Fruit fly (Drosophila melanogaster) whole organism, embryonic: ENCODE data around the gene Fbw5.
A peak's percentile ranks its signal among the peaks of the same experiment; 100 is the strongest.

Experiments used
- C15 ChIP-seq: fragments of 200-800 bp; sonication (Bioruptor generic); IDR thresholded peaks from 3 replicates; pipeline ENCODE4 v1.3.6; 2022; ENCODE audit warnings: missing biosample characterization, missing genetic modification characterization
- CG10979 ChIP-seq: fragments of 200-800 bp; sonication (Bioruptor generic); optimal IDR thresholded peaks from 2 replicates; lab custom pipeline; 2018; ENCODE audit warnings: missing biosample characterization, mild to moderate bottlenecking, missing genetic modification characterization, moderate library complexity
- CG11456 ChIP-seq: fragments of 200-800 bp; sonication (Bioruptor generic); IDR thresholded peaks from 3 replicates; pipeline ENCODE4 v1.3.6; 2022; ENCODE audit warnings: missing biosample characterization, missing genetic modification characterization
- CG13287 ChIP-seq: fragments of 200-800 bp; sonication (Bioruptor generic); IDR thresholded peaks from 2 replicates; pipeline ENCODE4 v1.3.6; 2022; ENCODE audit warnings: missing biosample characterization, missing genetic modification characterization; ENCODE audit not compliant: partially characterized antibody
- CG13894 ChIP-seq: fragments of 200-800 bp; sonication (Bioruptor generic); optimal IDR thresholded peaks from 3 replicates; lab custom pipeline; 2018; ENCODE audit warnings: missing biosample characterization, mild to moderate bottlenecking, missing genetic modification characterization, moderate library complexity
- CG17912 ChIP-seq: fragments of 200-800 bp; sonication (Bioruptor generic); optimal IDR thresholded peaks from 2 replicates; lab custom pipeline; 2018; ENCODE audit warnings: missing biosample characterization, mild to moderate bottlenecking, missing genetic modification characterization
- CG30431 ChIP-seq: fragments of 200-800 bp; sonication (Bioruptor generic); optimal IDR thresholded peaks from 2 replicates; lab custom pipeline; 2017; ENCODE audit warnings: missing biosample characterization, missing genetic modification characterization
- CG3065 ChIP-seq: fragments of 200-800 bp; sonication (Bioruptor generic); optimal IDR thresholded peaks from 2 replicates; lab custom pipeline; 2016; ENCODE audit warnings: missing biosample characterization, missing genetic modification characterization
- CG31365 ChIP-seq: fragments of 200-800 bp; sonication (Bioruptor generic); optimal IDR thresholded peaks from 2 replicates; lab custom pipeline; 2018; ENCODE audit warnings: missing biosample characterization, mild to moderate bottlenecking, missing genetic modification characterization
- CG31388 ChIP-seq: fragments of 200-800 bp; sonication (Bioruptor generic); optimal IDR thresholded peaks from 2 replicates; lab custom pipeline; 2016; ENCODE audit warnings: missing biosample characterization, missing genetic modification characterization
- CG31441 ChIP-seq: fragments of 200-800 bp; sonication (Bioruptor generic); IDR thresholded peaks from 2 replicates; pipeline ENCODE4 v1.3.6; 2022; ENCODE audit warnings: missing biosample characterization, missing genetic modification characterization
- CG3995 ChIP-seq: fragments of 200-800 bp; sonication (Bioruptor generic); optimal IDR thresholded peaks from 3 replicates; lab custom pipeline; 2016; ENCODE audit warnings: missing biosample characterization, missing genetic modification characterization
- CG4282 ChIP-seq: fragments of 200-800 bp; sonication (Bioruptor generic); optimal IDR thresholded peaks from 2 replicates; lab custom pipeline; 2016; ENCODE audit warnings: missing biosample characterization, missing genetic modification characterization
- CG4328 ChIP-seq: fragments of 200-800 bp; sonication (Bioruptor generic); optimal IDR thresholded peaks from 3 replicates; lab custom pipeline; 2017; ENCODE audit warnings: missing biosample characterization, missing genetic modification reagents, missing genetic modification characterization
- CG4360 ChIP-seq: fragments of 200-800 bp; sonication (Bioruptor generic); IDR thresholded peaks from 2 replicates; pipeline ENCODE4 v1.3.6; 2022; ENCODE audit warnings: missing biosample characterization, missing genetic modification characterization
- CG9609 ChIP-seq: fragments of 200-800 bp; sonication (Bioruptor generic); optimal IDR thresholded peaks from 3 replicates; lab custom pipeline; 2016; ENCODE audit warnings: missing biosample characterization, missing genetic modification characterization
- CHES-1-like ChIP-seq: fragments of 200-800 bp; sonication (Bioruptor generic); optimal IDR thresholded peaks from 2 replicates; lab custom pipeline; 2016; ENCODE audit warnings: missing biosample characterization, missing genetic modification characterization
- Dek ChIP-seq: fragments of 200-800 bp; sonication (Bioruptor generic); optimal IDR thresholded peaks from 3 replicates; lab custom pipeline; 2019; ENCODE audit warnings: missing biosample characterization, mild to moderate bottlenecking, missing genetic modification characterization, moderate library complexity
- E2f2 ChIP-seq: fragments of 200-800 bp; sonication (Bioruptor generic); IDR thresholded peaks from 2 replicates; pipeline ENCODE4 v1.3.6; 2022; ENCODE audit warnings: missing biosample characterization, missing genetic modification characterization
- Fer1 ChIP-seq: fragments of 200-800 bp; sonication (Bioruptor generic); optimal IDR thresholded peaks from 2 replicates; lab custom pipeline; 2017; ENCODE audit warnings: missing biosample characterization, mild to moderate bottlenecking, missing genetic modification characterization
- HLH3B ChIP-seq: fragments of 200-800 bp; sonication (Bioruptor generic); IDR thresholded peaks from 2 replicates; pipeline ENCODE4 v1.3.6; 2022; ENCODE audit warnings: missing biosample characterization, missing genetic modification characterization
- Hey ChIP-seq: fragments of 200-800 bp; sonication (Bioruptor generic); optimal IDR thresholded peaks from 3 replicates; lab custom pipeline; 2018; ENCODE audit warnings: missing biosample characterization, mild to moderate bottlenecking, missing genetic modification characterization
- Hr39 ChIP-seq: fragments of >200 bp; optimal IDR thresholded peaks from 2 replicates; lab custom pipeline; 2017
- Jarid2 ChIP-seq: fragments of 200-800 bp; sonication (Bioruptor generic); optimal IDR thresholded peaks from 3 replicates; lab custom pipeline; 2017; ENCODE audit warnings: mild to moderate bottlenecking, missing biosample characterization, missing genetic modification reagents, missing genetic modification characterization
- Tbp ChIP-seq: fragments of >200 bp; optimal IDR thresholded peaks from 2 replicates; lab custom pipeline; 2018; ENCODE audit warnings: missing biosample characterization, missing genetic modification characterization
- ap ChIP-seq: fragments of 200-800 bp; sonication (Bioruptor generic); IDR thresholded peaks from 2 replicates; pipeline ENCODE4 v1.3.6; 2022; ENCODE audit warnings: missing biosample characterization, missing genetic modification characterization
- caup ChIP-seq: fragments of 200-800 bp; sonication (Bioruptor generic); optimal IDR thresholded peaks from 3 replicates; lab custom pipeline; 2017; ENCODE audit warnings: missing biosample characterization, mild to moderate bottlenecking, missing genetic modification characterization, moderate library complexity; ENCODE audit not compliant: severe bottlenecking
- crc ChIP-seq: fragments of 200-800 bp; sonication (Bioruptor generic); optimal IDR thresholded peaks from 2 replicates; lab custom pipeline; 2016; ENCODE audit warnings: missing biosample characterization, missing genetic modification characterization
- cwo ChIP-seq: fragments of 200-800 bp; sonication (Bioruptor generic); optimal IDR thresholded peaks from 3 replicates; lab custom pipeline; 2017; ENCODE audit warnings: missing biosample characterization, missing genetic modification characterization, mild to moderate bottlenecking, moderate library complexity, missing genetic modification reagents
- dpn ChIP-seq, 2 experiments: fragments of 200-800 bp; sonication (Bioruptor generic); optimal IDR thresholded peaks; 3 replicates each; lab custom pipeline; 2016; ENCODE audit warnings: missing biosample characterization in 2 of 2, missing genetic modification characterization in 2 of 2
- exex ChIP-seq: fragments of 200-800 bp; sonication (Bioruptor generic); optimal IDR thresholded peaks from 4 replicates; lab custom pipeline; 2018; ENCODE audit warnings: missing biosample characterization, mild to moderate bottlenecking, missing genetic modification characterization, moderate library complexity
- fd96Cb ChIP-seq: fragments of 200-800 bp; sonication (Bioruptor generic); optimal IDR thresholded peaks from 2 replicates; lab custom pipeline; 2018; ENCODE audit warnings: missing biosample characterization, mild to moderate bottlenecking, missing genetic modification characterization, moderate library complexity
- gcm ChIP-seq: fragments of 200-800 bp; sonication (Bioruptor generic); optimal IDR thresholded peaks from 2 replicates; lab custom pipeline; 2019; ENCODE audit warnings: missing biosample characterization, mild to moderate bottlenecking, missing genetic modification characterization, moderate library complexity
- hkb ChIP-seq, 2 experiments: fragments of 200-800 bp in 1 of 2; fragments of >200 bp in 1 of 2; sonication (Bioruptor generic) in 1 of 2; IDR thresholded peaks in 1 of 2; optimal IDR thresholded peaks in 1 of 2; 2 replicates each; pipeline versions ENCODE4 v1.3.6 to Lab custom; 2017 to 2022; ENCODE audit warnings: missing biosample characterization in 1 of 2, missing genetic modification characterization in 1 of 2
- ind ChIP-seq: fragments of 200-800 bp; sonication (Bioruptor generic); optimal IDR thresholded peaks from 3 replicates; lab custom pipeline; 2016; ENCODE audit warnings: missing biosample characterization, missing genetic modification characterization
- klu ChIP-seq: fragments of 200-800 bp; sonication (Bioruptor generic); IDR thresholded peaks from 2 replicates; pipeline ENCODE4 v1.3.6; 2022; ENCODE audit warnings: missing biosample characterization, missing genetic modification characterization
- lab ChIP-seq: fragments of 200-800 bp; sonication (Bioruptor generic); optimal IDR thresholded peaks from 3 replicates; lab custom pipeline; 2017; ENCODE audit warnings: missing biosample characterization, missing genetic modification characterization, mild to moderate bottlenecking, moderate library complexity, missing genetic modification reagents
- lilli ChIP-seq: fragments of 200-800 bp; sonication (Bioruptor generic); optimal IDR thresholded peaks from 3 replicates; lab custom pipeline; 2016; ENCODE audit warnings: missing biosample characterization, missing genetic modification characterization
- mam ChIP-seq: fragments of 200-800 bp; sonication (Bioruptor generic); optimal IDR thresholded peaks from 3 replicates; lab custom pipeline; 2016; ENCODE audit warnings: missing biosample characterization, missing genetic modification characterization
- pfk ChIP-seq: fragments of 200-800 bp; sonication (Bioruptor generic); optimal IDR thresholded peaks from 2 replicates; lab custom pipeline; 2018; ENCODE audit warnings: missing biosample characterization, mild to moderate bottlenecking, missing genetic modification characterization, moderate library complexity
- pros ChIP-seq: fragments of 200-800 bp; sonication (Bioruptor generic); optimal IDR thresholded peaks from 3 replicates; lab custom pipeline; 2019; ENCODE audit warnings: missing biosample characterization, mild to moderate bottlenecking, missing genetic modification characterization, moderate library complexity
- psq ChIP-seq: fragments of 200-800 bp; sonication (Bioruptor generic); optimal IDR thresholded peaks from 2 replicates; lab custom pipeline; 2017; ENCODE audit warnings: missing biosample characterization, missing genetic modification characterization
- rib ChIP-seq: fragments of 200-800 bp; sonication (Bioruptor generic); IDR thresholded peaks from 2 replicates; pipeline ENCODE4 v1.3.6; 2022; ENCODE audit warnings: missing biosample characterization, missing genetic modification characterization
- row ChIP-seq: fragments of 200-800 bp; sonication (Bioruptor generic); IDR thresholded peaks from 3 replicates; pipeline ENCODE4 v1.3.6; 2022; ENCODE audit warnings: missing biosample characterization, missing genetic modification characterization
- run ChIP-seq: fragments of 200-800 bp; sonication (Bioruptor generic); optimal IDR thresholded peaks from 3 replicates; lab custom pipeline; 2018; ENCODE audit warnings: missing biosample characterization, mild to moderate bottlenecking, missing genetic modification characterization
- salm ChIP-seq: fragments of 200-800 bp; sonication (Bioruptor generic); optimal IDR thresholded peaks from 2 replicates; lab custom pipeline; 2018; ENCODE audit warnings: missing biosample characterization, mild to moderate bottlenecking, missing genetic modification characterization
- sens-2 ChIP-seq: fragments of 200-800 bp; sonication (Bioruptor generic); IDR thresholded peaks from 2 replicates; pipeline ENCODE4 v1.3.6; 2022; ENCODE audit warnings: missing biosample characterization, missing genetic modification characterization
- tna ChIP-seq: fragments of 200-800 bp; sonication (Bioruptor generic); IDR thresholded peaks from 2 replicates; pipeline ENCODE4 v1.3.6; 2022; ENCODE audit warnings: missing biosample characterization, missing genetic modification characterization; ENCODE audit not compliant: partially characterized antibody
- tx ChIP-seq: fragments of 200-800 bp; sonication (Bioruptor generic); optimal IDR thresholded peaks from 2 replicates; lab custom pipeline; 2016; ENCODE audit warnings: missing biosample characterization, missing genetic modification characterization

The Fbw5 gene

DNA sequence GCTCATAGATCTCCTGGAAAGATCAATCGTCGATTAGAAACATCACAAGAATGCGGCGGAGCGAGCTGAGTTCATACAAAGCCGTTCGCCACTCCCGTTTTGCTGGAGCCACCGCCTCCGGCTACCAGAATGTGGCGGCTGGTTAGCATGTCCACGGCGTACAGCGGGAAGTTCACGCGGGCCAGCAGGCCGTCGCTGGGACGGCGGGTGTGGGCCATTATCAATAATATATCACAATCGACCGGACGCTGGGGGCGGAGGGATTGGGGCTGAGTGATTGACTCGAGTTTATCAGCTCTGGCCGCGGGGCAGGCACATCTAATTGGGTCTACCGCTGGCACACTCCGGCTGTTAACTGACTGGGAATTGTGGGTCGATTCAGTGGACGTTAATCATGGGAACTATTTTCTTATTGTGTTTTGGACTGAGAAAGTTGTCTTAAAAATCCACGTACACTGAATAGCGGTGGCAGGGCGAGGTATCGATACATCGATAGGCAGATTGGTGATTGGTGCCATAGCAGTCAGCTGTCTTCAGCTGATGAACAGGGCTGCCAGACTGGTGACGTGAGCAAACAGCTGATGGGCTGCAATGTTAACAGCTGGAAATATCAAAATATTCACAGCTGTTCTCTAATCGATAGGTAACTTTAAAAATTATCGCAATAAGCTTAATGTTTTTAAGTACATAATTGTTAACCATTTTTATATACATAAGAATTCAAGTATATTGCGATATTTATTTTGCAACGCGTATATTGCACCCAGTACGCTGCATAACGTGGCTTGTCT is 32.9 kb upstream of the Fbw5 start, which contains the start of gene CG9175 (continued):
- peak; percentile 40 to 45 for TF ChIP-seq dpn (GFP tag; optimal IDR thresholded peaks at IDR 0.05; lab: Kevin White, UChicago)
- TF ChIP-seq C15 (GFP tag; lab: Robert Waterston, UW) = no peak
- peak; percentile 28 for TF ChIP-seq gcm (GFP tag; lab: Kevin White, UChicago)
- TF ChIP-seq psq (GFP tag; lab: Kevin White, UChicago) = no peak
- peak; percentile 41 for TF ChIP-seq lilli (GFP tag; lab: Kevin White, UChicago)
- no peak for TF ChIP-seq Jarid2 (GFP tag; lab: Kevin White, UChicago)
- TF ChIP-seq CG13894 (tag; lab: Kevin White, UChicago) = peak; percentile 75
- TF ChIP-seq E2f2 (GFP tag; lab: Robert Waterston, UW) = peak; percentile 55; the same call in 1 of the 2 replicates
- peak; percentile 63 for TF ChIP-seq mam (GFP tag; lab: Kevin White, UChicago)
- peak; percentile 33 for TF ChIP-seq Dek (tag; lab: Kevin White, UChicago)
- peak; percentile 17 for TF ChIP-seq pros (GFP tag; lab: Kevin White, UChicago)
- peak; percentile 93 for TF ChIP-seq tna (GFP tag; lab: Robert Waterston, UW)
- TF ChIP-seq sens-2 (GFP tag; lab: Robert Waterston, UW) = no peak
- 0 out of 3 replicates have a peak, but pooled peaks have one; percentile 58 for TF ChIP-seq CG11456 (GFP tag; lab: Robert Waterston, UW)
- peak; percentile 58 for TF ChIP-seq Fer1 (GFP tag; lab: Kevin White, UChicago)
- no peak for TF ChIP-seq klu (GFP tag; lab: Robert Waterston, UW)
- peak; percentile 40 for TF ChIP-seq CG3995 (GFP tag; lab: Kevin White, UChicago)
- peak; percentile 34 for TF ChIP-seq exex (tag; lab: Kevin White, UChicago)
- no peak for TF ChIP-seq CG31388 (GFP tag; lab: Kevin White, UChicago)
- TF ChIP-seq pfk (GFP tag; lab: Kevin White, UChicago) = peak; percentile 35
- no peak for TF ChIP-seq hkb (optimal IDR thresholded peaks at IDR 0.05; lab: Kevin White, UChicago)
- no peak for TF ChIP-seq hkb (GFP tag; IDR thresholded peaks at IDR 0.05; lab: Robert Waterston, UW)
- TF ChIP-seq rib (GFP tag; lab: Robert Waterston, UW) = peak; percentile 33; the same call in 1 of the 2 replicates
- no peak for TF ChIP-seq run (tag; lab: Kevin White, UChicago)
- TF ChIP-seq CG10979 (tag; lab: Kevin White, UChicago) = no peak
- TF ChIP-seq CG3065 = no peak
- TF ChIP-seq CG31441 (GFP tag; lab: Robert Waterston, UW) = no peak
- TF ChIP-seq ap (GFP tag; lab: Robert Waterston, UW) = no peak
- TF ChIP-seq CG17912 = peak; percentile 63
- no peak for TF ChIP-seq crc (GFP tag; lab: Kevin White, UChicago)
- no peak for TF ChIP-seq Tbp (GFP tag; lab: Kevin White, UChicago)
- TF ChIP-seq CG30431 (GFP tag; lab: Kevin White, UChicago) = no peak
- peak; percentile 39 for TF ChIP-seq caup
- TF ChIP-seq Hey (tag; lab: Kevin White, UChicago) = no peak
- TF ChIP-seq cwo (GFP tag; lab: Kevin White, UChicago) = no peak
- TF ChIP-seq salm (tag; lab: Kevin White, UChicago) = no peak
- TF ChIP-seq CG9609 (GFP tag; lab: Kevin White, UChicago) = no peak
- TF ChIP-seq row (GFP tag; lab: Robert Waterston, UW) = peak; percentile 83
- peak; percentile 39 for TF ChIP-seq tx
- no peak for TF ChIP-seq CG31365 (tag; lab: Kevin White, UChicago)
- no peak for TF ChIP-seq CG4282 (GFP tag; lab: Kevin White, UChicago)
- peak; percentile 7 for TF ChIP-seq ind (GFP tag; lab: Kevin White, UChicago)
- peak; percentile 4 for TF ChIP-seq CG4328 (GFP tag; lab: Kevin White, UChicago)
- peak; percentile 67 for TF ChIP-seq lab (GFP tag; lab: Kevin White, UChicago)
- peak; percentile 89 for TF ChIP-seq CHES-1-like (GFP tag; lab: Kevin White, UChicago)
- TF ChIP-seq HLH3B (GFP tag; lab: Robert Waterston, UW) = no peak
- no peak for TF ChIP-seq CG4360
- TF ChIP-seq fd96Cb (tag; lab: Kevin White, UChicago) = no peak
- peak; percentile 99 for TF ChIP-seq CG13287
- TF ChIP-seq Hr39 = no peak
